Fruit fly (Drosophila melanogaster): ENCODE results near the gene Kat60.

DNA sequence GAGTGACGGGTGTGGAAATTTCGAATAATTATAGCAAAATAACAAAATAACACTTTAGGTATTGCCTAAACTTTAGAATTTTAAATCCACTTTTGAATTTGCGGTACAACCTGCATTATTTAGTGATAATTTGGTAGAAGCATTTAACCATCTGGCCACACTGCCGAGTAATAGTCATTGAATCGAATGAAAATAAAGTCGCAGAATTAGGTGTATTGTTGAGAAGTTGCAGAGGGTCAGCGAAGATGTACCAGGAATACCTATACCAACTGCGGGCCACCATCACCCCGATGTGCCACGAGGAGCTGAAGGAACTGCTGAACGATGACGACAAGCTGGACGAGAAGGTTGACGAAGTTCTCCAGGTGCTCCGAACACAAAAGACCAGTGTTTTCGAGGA is 6.0 kb downstream of the Kat60 start, which contains the start of gene Vps37B:
- TF ChIP-seq CG6808 (GFP tag; optimal IDR thresholded peaks at IDR 0.05) (no peak), CG6792 (GFP tag; optimal IDR thresholded peaks at IDR 0.05) (no peak), Gug (GFP tag; IDR thresholded peaks at IDR 0.05) (no peak), Sox15 (GFP tag; optimal IDR thresholded peaks at IDR 0.05) (no peak), CG15336 (GFP tag; IDR thresholded peaks at IDR 0.05) (no peak), Sox102F (GFP tag; optimal IDR thresholded peaks at IDR 0.05) (no peak), ss (GFP tag; optimal IDR thresholded peaks at IDR 0.05) (no peak), CG3919 (GFP tag; optimal IDR thresholded peaks at IDR 0.05) (no peak), CG8319 (GFP tag; optimal IDR thresholded peaks at IDR 0.05) (no peak), CG1621 (tag; optimal IDR thresholded peaks at IDR 0.05) (no peak), CG16779 (tag; optimal IDR thresholded peaks at IDR 0.05) (no peak), fd85E (GFP tag; optimal IDR thresholded peaks at IDR 0.05) (no peak), CG8119 (GFP tag; IDR thresholded peaks at IDR 0.05) (no peak)

Measured in whole organism, prepupa.